Worm (Caenorhabditis elegans) whole organism, young adult: ENCODE results near the gene R05F9.11.

Experiments used
- B0336.3 ChIP-seq: fragments of 200-800 bp; sonication (Bioruptor generic); IDR thresholded peaks from 2 replicates; pipeline ENCODE4 v1.3.6; 2022; ENCODE audit warnings: missing genetic modification characterization, missing compliant biosample characterization
- C06A6.2 ChIP-seq: fragments of 200-800 bp; sonication (Bioruptor generic); conservative IDR thresholded peaks from 2 replicates; pipeline ENCODE4 v1.3.6; 2022; ENCODE audit warnings: missing genetic modification characterization, missing compliant biosample characterization
- F22D6.2 ChIP-seq: sonication (generic microtip); optimal IDR thresholded peaks from 2 replicates; lab custom pipeline; 2016; ENCODE audit warnings: mild to moderate bottlenecking, missing genetic modification characterization, missing compliant biosample characterization
- F52B5.7 ChIP-seq: sonication (generic microtip); optimal IDR thresholded peaks from 2 replicates; lab custom pipeline; 2016; ENCODE audit warnings: mild to moderate bottlenecking, missing genetic modification characterization, missing compliant biosample characterization
- F55B11.4 ChIP-seq: sonication (generic microtip); optimal IDR thresholded peaks from 2 replicates; lab custom pipeline; 2016; ENCODE audit warnings: missing compliant biosample characterization, missing genetic modification characterization, borderline replicate concordance; ENCODE audit not compliant: insufficient read depth
- K12H6.12 ChIP-seq: fragments of 200-800 bp; sonication (Bioruptor generic); optimal IDR thresholded peaks from 2 replicates; lab custom pipeline; 2018; ENCODE audit warnings: mild to moderate bottlenecking, missing genetic modification characterization, missing compliant biosample characterization
- Y53G8AR.9 ChIP-seq: fragments of 200-800 bp; sonication (Bioruptor generic); conservative IDR thresholded peaks from 2 replicates; pipeline ENCODE4 v1.3.6; 2022; ENCODE audit warnings: missing genetic modification reagents, missing genetic modification characterization, missing compliant biosample characterization
- Y95B8A.8 ChIP-seq: fragments of 200-800 bp; sonication (Bioruptor generic); IDR thresholded peaks from 2 replicates; pipeline ENCODE4 v1.3.6; 2022; ENCODE audit warnings: missing genetic modification reagents, missing genetic modification characterization, missing compliant biosample characterization
- aptf-3 ChIP-seq: fragments of 200-800 bp; sonication (Bioruptor generic); IDR thresholded peaks from 2 replicates; pipeline ENCODE4 v1.3.6; 2022; ENCODE audit warnings: missing genetic modification characterization, missing compliant biosample characterization
- attf-3 ChIP-seq: fragments of 200-800 bp; sonication (Bioruptor generic); conservative IDR thresholded peaks from 2 replicates; pipeline ENCODE4 v1.3.6; 2022; ENCODE audit warnings: missing genetic modification reagents, missing genetic modification characterization, missing compliant biosample characterization
- attf-5 ChIP-seq: fragments of 200-800 bp; sonication (Bioruptor generic); optimal IDR thresholded peaks from 2 replicates; lab custom pipeline; 2018; ENCODE audit warnings: mild to moderate bottlenecking, missing genetic modification characterization, missing compliant biosample characterization
- ccch-3 ChIP-seq: fragments of 200-800 bp; sonication (Bioruptor generic); optimal IDR thresholded peaks from 2 replicates; lab custom pipeline; 2018; ENCODE audit warnings: mild to moderate bottlenecking, missing genetic modification characterization, missing compliant biosample characterization
- cebp-1 ChIP-seq, 2 experiments: fragments of 200-800 bp in 1 of 2; sonication (Bioruptor generic) in 1 of 2; sonication (generic microtip) in 1 of 2; IDR thresholded peaks in 1 of 2; optimal IDR thresholded peaks in 1 of 2; 2 replicates each; pipeline versions ENCODE4 v1.3.6 to Lab custom; 2017 to 2022; ENCODE audit warnings: missing compliant biosample characterization in 2 of 2, missing genetic modification characterization in 2 of 2, mild to moderate bottlenecking in 1 of 2, missing genetic modification reagents in 1 of 2, moderate library complexity in 1 of 2
- chd-7 ChIP-seq: sonication (generic microtip); optimal IDR thresholded peaks from 2 replicates; lab custom pipeline; 2016; ENCODE audit warnings: mild to moderate bottlenecking, missing genetic modification characterization, moderate library complexity, missing compliant biosample characterization
- ekl-4 ChIP-seq: fragments of 200-800 bp; sonication (Bioruptor generic); IDR thresholded peaks from 2 replicates; pipeline ENCODE4 v1.3.6; 2022; ENCODE audit warnings: missing genetic modification reagents, missing genetic modification characterization, missing compliant biosample characterization
- fkh-3 ChIP-seq: sonication (generic microtip); optimal IDR thresholded peaks from 2 replicates; lab custom pipeline; 2016; ENCODE audit warnings: mild to moderate bottlenecking, missing genetic modification characterization, missing compliant biosample characterization
- hlh-12 ChIP-seq: sonication (generic microtip); optimal IDR thresholded peaks from 2 replicates; lab custom pipeline; 2016; ENCODE audit warnings: missing genetic modification characterization, missing compliant biosample characterization
- hlh-26 ChIP-seq: fragments of 200-800 bp; sonication (Bioruptor generic); conservative IDR thresholded peaks from 2 replicates; pipeline ENCODE4 v1.3.6; 2022; ENCODE audit warnings: missing genetic modification reagents, missing genetic modification characterization, missing compliant biosample characterization
- lag-1 ChIP-seq: fragments of 200-800 bp; sonication (Bioruptor generic); IDR thresholded peaks from 2 replicates; pipeline ENCODE4 v1.3.6; 2022; ENCODE audit warnings: missing genetic modification reagents, missing genetic modification characterization, missing compliant biosample characterization
- lin-35 ChIP-seq, 3 experiments: fragments of 150-350 bp in 2 of 3; sonication (generic microtip) in 1 of 3; optimal IDR thresholded peaks; 2 replicates each; lab custom pipeline; 2014 to 2018; ENCODE audit warnings: missing biosample characterization in 3 of 3, missing genetic modification characterization in 3 of 3, missing genetic modification reagents in 3 of 3
- madf-3 ChIP-seq: fragments of 200-800 bp; sonication (Bioruptor generic); IDR thresholded peaks from 2 replicates; pipeline ENCODE4 v1.3.6; 2022; ENCODE audit warnings: missing genetic modification reagents, missing genetic modification characterization, missing compliant biosample characterization
- madf-6 ChIP-seq: fragments of 200-800 bp; sonication (Bioruptor generic); IDR thresholded peaks from 2 replicates; pipeline ENCODE4 v1.3.6; 2022; ENCODE audit warnings: missing genetic modification reagents, missing genetic modification characterization, missing compliant biosample characterization
- nfya-1 ChIP-seq: sonication (generic microtip); optimal IDR thresholded peaks from 2 replicates; lab custom pipeline; 2017; ENCODE audit warnings: antibody characterized with exemption, missing compliant biosample characterization, missing genetic modification characterization, borderline replicate concordance; ENCODE audit not compliant: insufficient read depth
- nfyb-1 ChIP-seq: fragments of 200-800 bp; sonication (Bioruptor generic); IDR thresholded peaks from 2 replicates; pipeline ENCODE4 v1.3.6; 2022; ENCODE audit warnings: missing genetic modification reagents, missing genetic modification characterization, missing compliant biosample characterization
- nhr-27 ChIP-seq: fragments of 200-800 bp; sonication (Bioruptor generic); optimal IDR thresholded peaks from 2 replicates; lab custom pipeline; 2018; ENCODE audit warnings: mild to moderate bottlenecking, missing genetic modification characterization, moderate library complexity, missing compliant biosample characterization
- pbrm-1 ChIP-seq: fragments of 200-800 bp; sonication (Bioruptor generic); IDR thresholded peaks from 2 replicates; pipeline ENCODE4 v1.3.6; 2022; ENCODE audit warnings: missing genetic modification reagents, missing genetic modification characterization, missing compliant biosample characterization
- repo-1 ChIP-seq: sonication (generic microtip); optimal IDR thresholded peaks from 2 replicates; lab custom pipeline; 2017; ENCODE audit warnings: mild to moderate bottlenecking, missing genetic modification characterization, missing compliant biosample characterization
- rpc-1 ChIP-seq, 2 experiments: fragments of 150-350 bp in 1 of 2; sonication (generic microtip) in 1 of 2; optimal IDR thresholded peaks; 2 replicates each; lab custom pipeline; 2014 to 2018; ENCODE audit warnings: missing biosample characterization in 1 of 2, missing genetic modification characterization in 1 of 2, missing genetic modification reagents in 1 of 2, missing genotype in 1 of 2
- snpc-3.4 ChIP-seq: sonication (generic microtip); optimal IDR thresholded peaks from 2 replicates; lab custom pipeline; 2017; ENCODE audit warnings: missing genetic modification characterization, mild to moderate bottlenecking, missing compliant biosample characterization, antibody characterized with exemption, moderate library complexity, missing genotype, missing genetic modification reagents
- snpc-4 ChIP-seq, 5 experiments: fragments of 150-350 bp in 1 of 5; sonication (generic microtip) in 4 of 5; optimal IDR thresholded peaks; 2 replicates each; lab custom pipeline; 2014 to 2018; ENCODE audit warnings: missing genetic modification characterization in 5 of 5, missing biosample characterization in 3 of 5, antibody characterized with exemption in 2 of 5, mild to moderate bottlenecking in 2 of 5, missing compliant biosample characterization in 2 of 5, missing genotype in 2 of 5, moderate library complexity in 2 of 5, missing genetic modification reagents in 1 of 5
- tbp1 ChIP-seq: fragments of 200-800 bp; sonication (Bioruptor generic); optimal IDR thresholded peaks from 2 replicates; lab custom pipeline; 2018; ENCODE audit warnings: mild to moderate bottlenecking, missing genetic modification characterization, missing compliant biosample characterization
- unc-62 ChIP-seq: fragments of 150-350 bp; optimal IDR thresholded peaks from 2 replicates; lab custom pipeline; 2014; ENCODE audit warnings: missing biosample characterization, missing genetic modification reagents, missing genetic modification characterization
- ztf-28 ChIP-seq: fragments of 200-800 bp; sonication (Bioruptor generic); IDR thresholded peaks from 2 replicates; pipeline ENCODE4 v1.3.6; 2022; ENCODE audit warnings: missing genetic modification reagents, missing genetic modification characterization, missing compliant biosample characterization

The R05F9.11 gene

DNA sequence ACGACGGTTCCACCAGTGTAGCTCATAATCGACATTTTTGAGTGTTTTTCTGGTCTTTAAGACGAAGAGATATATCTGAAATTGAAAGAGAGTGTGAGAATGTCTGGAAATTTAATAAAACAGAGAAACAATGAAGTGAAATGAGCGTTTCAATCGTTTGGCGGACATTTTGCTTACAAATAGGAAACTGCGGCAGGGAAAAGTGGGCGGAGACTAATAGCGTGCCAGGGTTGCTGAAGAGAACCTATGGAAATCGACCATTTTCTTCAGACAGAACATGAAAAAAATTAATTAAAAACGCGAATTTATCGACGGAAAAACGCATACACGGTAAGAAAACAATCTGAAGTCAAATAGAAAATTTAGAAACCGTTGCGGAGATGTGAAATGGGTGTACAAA lies 41.3 kb upstream of the R05F9.11 start, which contains the start of gene pbs-3 (continued):
- peak; percentile 41; the same call in 1 of the 2 replicates for TF ChIP-seq pbrm-1 (GFP tag; lab: Robert Waterston, UW)
- TF ChIP-seq chd-7 (tag; lab: Kevin White, UChicago) = no peak
- TF ChIP-seq nfya-1 = no peak
- TF ChIP-seq lin-35 (GFP tag; optimal IDR thresholded peaks at IDR 0.05; lab: Kevin White, UChicago) = peak in 1 of 3 experiments; percentile 27
- TF ChIP-seq Y95B8A.8 = no peak
- TF ChIP-seq ztf-28 = no peak
- no peak for TF ChIP-seq lag-1 (GFP tag; lab: Robert Waterston, UW)
- no peak for TF ChIP-seq C06A6.2
- no peak for TF ChIP-seq aptf-3
- peak; percentile 1 for TF ChIP-seq rpc-1 (optimal IDR thresholded peaks at IDR 0.05; lab: Kevin White, UChicago)
- TF ChIP-seq rpc-1 (tag; optimal IDR thresholded peaks at IDR 0.05; lab: Kevin White, UChicago) = no peak
- peak; percentile 81 for TF ChIP-seq attf-5 (GFP tag; lab: Kevin White, UChicago)
- TF ChIP-seq snpc-4 (GFP tag; optimal IDR thresholded peaks at IDR 0.05; lab: Kevin White, UChicago) = no peak
- peak in 1 of 4 experiments; percentile 16 for TF ChIP-seq snpc-4 (tag; optimal IDR thresholded peaks at IDR 0.05; lab: Kevin White, UChicago)
- no peak for TF ChIP-seq fkh-3 (tag; lab: Kevin White, UChicago)
- TF ChIP-seq nfyb-1 = no peak
- TF ChIP-seq hlh-12 (tag; lab: Kevin White, UChicago) = no peak
- TF ChIP-seq unc-62 (GFP tag; lab: Kevin White, UChicago) = no peak
- no peak for TF ChIP-seq F22D6.2 (tag; lab: Kevin White, UChicago)
- TF ChIP-seq F55B11.4 (tag; lab: Kevin White, UChicago) = no peak
- TF ChIP-seq repo-1 (tag; lab: Kevin White, UChicago) = no peak
- TF ChIP-seq nhr-27 (tag; lab: Kevin White, UChicago) = no peak
- TF ChIP-seq K12H6.12 (tag; lab: Kevin White, UChicago) = peak; percentile 19
- TF ChIP-seq F52B5.7 = no peak
- TF ChIP-seq hlh-26 (GFP tag; lab: Robert Waterston, UW) = no peak

DNA sequence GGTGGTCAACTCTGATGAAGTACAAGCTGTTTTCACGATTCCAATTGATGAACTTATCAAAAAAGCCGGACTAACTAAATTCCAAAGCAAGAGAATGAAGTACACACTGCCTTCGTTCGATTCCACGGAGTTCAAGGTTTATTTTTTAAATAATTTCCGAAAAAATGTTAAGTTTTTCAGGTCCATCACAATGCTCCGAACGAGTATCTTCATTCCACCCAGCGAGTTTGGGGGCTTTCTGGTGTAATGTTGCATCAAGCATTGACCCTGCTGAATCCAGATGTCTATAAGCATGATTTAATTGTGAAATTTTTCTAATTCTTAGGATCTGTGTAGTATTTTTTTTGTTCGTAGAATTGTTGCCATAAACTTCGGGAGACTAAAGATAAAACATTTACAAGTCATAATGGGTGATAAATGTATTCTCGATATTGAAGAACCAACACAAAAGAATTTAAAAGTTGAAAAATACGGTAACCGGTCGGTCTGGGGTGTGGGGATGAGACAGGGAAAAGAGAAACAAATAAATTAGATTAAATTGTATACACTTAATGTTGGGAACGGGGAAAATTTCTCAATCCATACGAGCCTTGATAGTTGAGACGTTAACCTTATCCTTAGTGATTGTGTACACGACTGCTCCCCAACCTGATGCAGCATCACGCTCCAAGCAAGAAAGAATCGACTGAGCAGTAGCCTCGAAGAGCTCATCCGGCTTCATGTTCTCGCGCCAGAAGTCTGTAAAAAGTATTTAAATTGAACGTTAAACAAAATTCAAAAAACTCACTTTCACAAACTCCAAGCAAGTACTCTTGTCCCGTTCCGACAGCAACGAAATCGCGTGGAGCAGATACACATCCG lies 40.3 kb upstream of the R05F9.11 start:
- peak; percentile 82; the same call in 1 of the 2 replicates for TF ChIP-seq madf-3
- 0 out of 2 replicates have a peak, but pooled peaks have one; percentile 30 for TF ChIP-seq B0336.3
- TF ChIP-seq cebp-1 (GFP tag; IDR thresholded peaks at IDR 0.05; lab: Robert Waterston, UW) = no peak
- TF ChIP-seq cebp-1 (tag; optimal IDR thresholded peaks at IDR 0.05; lab: Kevin White, UChicago) = peak; percentile 27
- TF ChIP-seq snpc-4 (GFP tag; optimal IDR thresholded peaks at IDR 0.05; lab: Kevin White, UChicago) = no peak
- TF ChIP-seq snpc-4 (tag; optimal IDR thresholded peaks at IDR 0.05; lab: Kevin White, UChicago) = peak in 1 of 4 experiments; percentile 7
- TF ChIP-seq attf-3 (GFP tag; lab: Robert Waterston, UW) = no peak
- TF ChIP-seq tbp1 (GFP tag; lab: Kevin White, UChicago) = peak; percentile 7
- TF ChIP-seq ccch-3 = no peak
- peak; percentile 21 for TF ChIP-seq snpc-3.4
- peak; percentile 24; the same call in 1 of the 2 replicates for TF ChIP-seq Y53G8AR.9 (GFP tag; lab: Robert Waterston, UW)
- TF ChIP-seq C06A6.2 = 0 out of 2 replicates have a peak, but pooled peaks have one; percentile 20
- 0 out of 2 replicates have a peak, but pooled peaks have one; percentile 9 for TF ChIP-seq ekl-4 (GFP tag; lab: Robert Waterston, UW)
- TF ChIP-seq madf-6 = peak; percentile 50
- TF ChIP-seq nfyb-1 = no peak
- TF ChIP-seq, all 124 proteins: peak for 10
